Fruit fly (Drosophila melanogaster): ENCODE measurements around the gene CG13771.

The CG13771 gene

DNA sequence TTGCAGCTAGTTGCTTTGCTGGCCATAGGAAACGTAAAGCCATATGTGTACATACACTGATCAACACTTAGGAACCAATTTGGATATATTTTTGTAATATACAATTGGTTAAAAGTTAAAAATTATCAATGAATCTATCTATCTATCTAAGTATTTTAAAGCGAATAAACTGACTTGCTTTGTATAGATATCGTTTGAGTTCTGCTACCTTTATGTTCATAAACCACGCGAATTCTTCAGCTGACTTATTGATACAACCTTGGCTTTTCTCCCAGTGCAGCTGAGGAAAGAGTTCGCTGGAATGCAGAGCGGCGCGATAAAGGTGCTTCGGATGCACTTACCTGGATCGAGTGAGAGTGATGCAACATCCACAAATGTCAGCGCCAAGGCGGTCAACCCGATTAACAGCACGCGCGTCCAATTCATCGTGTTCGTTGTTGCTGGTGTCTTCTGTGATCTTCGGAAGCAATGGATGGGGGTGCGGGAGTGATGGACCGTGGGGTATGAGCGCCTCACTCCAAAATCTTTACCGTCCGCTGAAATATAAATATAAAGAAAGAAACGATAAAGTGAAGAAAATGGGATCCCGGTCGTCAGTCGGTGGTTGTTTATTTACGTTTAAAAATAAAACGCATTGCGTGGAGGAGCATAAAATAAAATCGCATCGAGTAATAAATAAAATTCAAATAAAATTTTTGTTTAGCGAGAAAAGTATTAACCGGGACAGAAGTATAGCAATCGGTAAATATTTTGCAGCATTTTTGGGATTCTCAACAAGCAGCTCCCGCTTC is 38.2 kb upstream of the CG13771 start (continued):
- no peak for TF ChIP-seq ro (GFP tag; IDR thresholded peaks at IDR 0.05)
- TF ChIP-seq ab (GFP tag; optimal IDR thresholded peaks at IDR 0.05): no peak
- peak; percentile 31 for TF ChIP-seq CG17359 (tag; optimal IDR thresholded peaks at IDR 0.05)
- TF ChIP-seq Deaf1 (tag; optimal IDR thresholded peaks at IDR 0.05): no peak
- no peak for TF ChIP-seq Side (GFP tag; optimal IDR thresholded peaks at IDR 0.05)
- TF ChIP-seq Nf-YC (tag; optimal IDR thresholded peaks at IDR 0.05): no peak
- no peak for TF ChIP-seq cg (GFP tag; optimal IDR thresholded peaks at IDR 0.05)
- TF ChIP-seq Med (GFP tag): peak; percentile 26
- TF ChIP-seq chinmo (GFP tag; IDR thresholded peaks at IDR 0.05; ENCODE audit: partially characterized antibody): no peak
- peak; percentile 13 for TF ChIP-seq CG18262 (tag; optimal IDR thresholded peaks at IDR 0.05)
- no peak for TF ChIP-seq CG10959 (GFP tag; IDR thresholded peaks at IDR 0.05)
- peak; percentile 15 for TF ChIP-seq CG12391 (tag; optimal IDR thresholded peaks at IDR 0.05)
- no peak for TF ChIP-seq CG30020 (tag; optimal IDR thresholded peaks at IDR 0.05)
- no peak for TF ChIP-seq MBD-R2 (GFP tag; IDR thresholded peaks at IDR 0.05)
- peak; percentile 1 for TF ChIP-seq oc (tag; optimal IDR thresholded peaks at IDR 0.05)
- 0 out of 3 replicates have a peak, but pooled peaks have one; percentile 14 for TF ChIP-seq zfh1 (GFP tag; IDR thresholded peaks at IDR 0.05)
- TF ChIP-seq odd (GFP tag; optimal IDR thresholded peaks at IDR 0.05): no peak
- TF ChIP-seq zen (tag; optimal IDR thresholded peaks at IDR 0.05): no peak
- TF ChIP-seq gem (tag; optimal IDR thresholded peaks at IDR 0.05): peak; percentile 37
- no peak for TF ChIP-seq CG16863 (GFP tag; optimal IDR thresholded peaks at IDR 0.05)
- TF ChIP-seq tll (GFP tag; optimal IDR thresholded peaks at IDR 0.05): no peak
- TF ChIP-seq CG34422 (GFP tag; IDR thresholded peaks at IDR 0.05): no peak
- no peak for TF ChIP-seq Meics (GFP tag; optimal IDR thresholded peaks at IDR 0.05)
- TF ChIP-seq pb (GFP tag; optimal IDR thresholded peaks at IDR 0.05): no peak
- TF ChIP-seq CG4360 (GFP tag; IDR thresholded peaks at IDR 0.05): no peak
- no peak for TF ChIP-seq Chrac-16 (GFP tag; optimal IDR thresholded peaks at IDR 0.05)
- TF ChIP-seq row (GFP tag; IDR thresholded peaks at IDR 0.05): 0 out of 3 replicates have a peak, but pooled peaks have one; percentile 28
- TF ChIP-seq nom (GFP tag; optimal IDR thresholded peaks at IDR 0.05): no peak
- TF ChIP-seq D (optimal IDR thresholded peaks at IDR 0.05): no peak
- TF ChIP-seq D (GFP tag; optimal IDR thresholded peaks at IDR 0.05): no peak
- TF ChIP-seq CG11398 (GFP tag; optimal IDR thresholded peaks at IDR 0.05): no peak
- TF ChIP-seq CG10979 (tag; optimal IDR thresholded peaks at IDR 0.05): peak; percentile 30
- TF ChIP-seq Sox102F (GFP tag; optimal IDR thresholded peaks at IDR 0.05): peak; percentile 32
- TF ChIP-seq CG7372 (GFP tag; IDR thresholded peaks at IDR 0.05): no peak
- TF ChIP-seq Rx (GFP tag; IDR thresholded peaks at IDR 0.05): 0 out of 2 replicates have a peak, but pooled peaks have one; percentile 14
- TF ChIP-seq unc-4 (GFP tag; IDR thresholded peaks at IDR 0.05; ENCODE audit: partially characterized antibody): no peak
- no peak for TF ChIP-seq insv (GFP tag; optimal IDR thresholded peaks at IDR 0.05)
- no peak for TF ChIP-seq CG2678 (tag; optimal IDR thresholded peaks at IDR 0.05)
- no peak for TF ChIP-seq CG16813 (GFP tag; IDR thresholded peaks at IDR 0.05; ENCODE audit: partially characterized antibody)
- no peak for TF ChIP-seq CG18476 (GFP tag; optimal IDR thresholded peaks at IDR 0.05)
- TF ChIP-seq gsb-n (tag; optimal IDR thresholded peaks at IDR 0.05): no peak
- no peak for TF ChIP-seq btn (GFP tag; optimal IDR thresholded peaks at IDR 0.05)
- no peak for TF ChIP-seq ATbp (GFP tag; optimal IDR thresholded peaks at IDR 0.05)
- no peak for TF ChIP-seq toy (GFP tag; IDR thresholded peaks at IDR 0.05)
- no peak for TF ChIP-seq wek (GFP tag; optimal IDR thresholded peaks at IDR 0.05)
- TF ChIP-seq Oli (tag; optimal IDR thresholded peaks at IDR 0.05): peak; percentile 2
- TF ChIP-seq CG11504 (tag; optimal IDR thresholded peaks at IDR 0.05): peak; percentile 25
- TF ChIP-seq CG11695 (GFP tag; IDR thresholded peaks at IDR 0.05): no peak
- no peak for TF ChIP-seq CG31365 (tag; optimal IDR thresholded peaks at IDR 0.05)
